Worm (Caenorhabditis elegans) whole organism, L2 larva: ENCODE data around the gene F46F5.5.

Source experiments
- C34F6.9 ChIP-seq: fragments of 150-350 bp; optimal IDR thresholded peaks from 2 replicates; lab custom pipeline; 2014; ENCODE audit warnings: missing biosample characterization, missing genetic modification characterization
- F13H6.1 ChIP-seq: sonication (generic microtip); optimal IDR thresholded peaks from 2 replicates; lab custom pipeline; 2016; ENCODE audit warnings: missing genetic modification characterization, missing compliant biosample characterization
- R02D3.7 ChIP-seq: fragments of 150-350 bp; optimal IDR thresholded peaks from 2 replicates; lab custom pipeline; 2014; ENCODE audit warnings: missing biosample characterization, missing genetic modification characterization
- Y55F3AM.14 ChIP-seq: fragments of 200-800 bp; sonication (Bioruptor generic); optimal IDR thresholded peaks from 2 replicates; lab custom pipeline; 2018; ENCODE audit warnings: mild to moderate bottlenecking, missing genetic modification characterization, missing compliant biosample characterization
- ZK546.5 ChIP-seq: sonication (generic microtip); optimal IDR thresholded peaks from 2 replicates; lab custom pipeline; 2017; ENCODE audit warnings: missing biosample characterization, missing genetic modification characterization
- alr-1 ChIP-seq: fragments of 150-350 bp; optimal IDR thresholded peaks from 2 replicates; lab custom pipeline; 2014; ENCODE audit warnings: missing biosample characterization, missing genetic modification characterization
- ama-1 ChIP-seq: fragments of 150-350 bp; optimal IDR thresholded peaks from 2 replicates; lab custom pipeline; 2018; ENCODE audit warnings: inconsistent platforms
- ceh-82 ChIP-seq: fragments of 150-350 bp; optimal IDR thresholded peaks from 2 replicates; lab custom pipeline; 2014; ENCODE audit warnings: missing biosample characterization, missing genetic modification characterization
- crh-2 ChIP-seq: sonication (generic microtip); optimal IDR thresholded peaks from 2 replicates; lab custom pipeline; 2017; ENCODE audit warnings: missing biosample characterization, missing genetic modification characterization
- egl-27 ChIP-seq: sonication (generic microtip); optimal IDR thresholded peaks from 3 replicates; lab custom pipeline; 2017; ENCODE audit warnings: missing biosample characterization, missing genetic modification reagents, missing genetic modification characterization
- elt-3 ChIP-seq: sonication (generic microtip); optimal IDR thresholded peaks from 2 replicates; lab custom pipeline; 2017; ENCODE audit warnings: missing biosample characterization, missing genetic modification characterization
- fos-1 ChIP-seq: fragments of 150-350 bp; optimal IDR thresholded peaks from 2 replicates; lab custom pipeline; 2014; ENCODE audit warnings: missing biosample characterization, missing genetic modification characterization
- gmeb-1 ChIP-seq: fragments of 150-350 bp; optimal IDR thresholded peaks from 2 replicates; lab custom pipeline; 2014; ENCODE audit warnings: missing biosample characterization, missing genetic modification characterization
- lin-11 ChIP-seq: fragments of 150-350 bp; sonication (generic microtip); optimal IDR thresholded peaks from 2 replicates; lab custom pipeline; 2014; ENCODE audit warnings: missing biosample characterization, missing genetic modification characterization, inconsistent platforms, mixed read lengths
- lin-13 ChIP-seq: fragments of 150-350 bp; optimal IDR thresholded peaks from 2 replicates; lab custom pipeline; 2014; ENCODE audit warnings: missing biosample characterization, missing genetic modification reagents, missing genetic modification characterization
- lin-39 ChIP-seq: fragments of 150-350 bp; optimal IDR thresholded peaks from 2 replicates; lab custom pipeline; 2014; ENCODE audit warnings: missing biosample characterization, missing genetic modification reagents, missing genetic modification characterization
- lsy-2 ChIP-seq, 2 experiments: fragments of 150-350 bp in 1 of 2; sonication (generic microtip) in 1 of 2; optimal IDR thresholded peaks; 2 replicates each; lab custom pipeline; 2014 to 2017; ENCODE audit warnings: missing biosample characterization in 2 of 2, missing genetic modification characterization in 2 of 2
- mab-5 ChIP-seq: fragments of 150-350 bp; optimal IDR thresholded peaks from 2 replicates; lab custom pipeline; 2014; ENCODE audit warnings: missing biosample characterization, missing genetic modification characterization
- mbf-1 ChIP-seq: sonication (generic microtip); optimal IDR thresholded peaks from 2 replicates; lab custom pipeline; 2017; ENCODE audit warnings: missing biosample characterization, missing genetic modification characterization
- mdl-1 ChIP-seq, 2 experiments: fragments of 150-350 bp in 1 of 2; sonication (generic microtip) in 1 of 2; optimal IDR thresholded peaks; 2 replicates each; lab custom pipeline; 2017; ENCODE audit warnings: missing biosample characterization in 2 of 2, missing genetic modification characterization in 2 of 2
- nhr-10 ChIP-seq: sonication (generic microtip); optimal IDR thresholded peaks from 2 replicates; lab custom pipeline; 2017; ENCODE audit warnings: missing biosample characterization, missing genetic modification characterization
- nhr-11 ChIP-seq: fragments of 150-350 bp; optimal IDR thresholded peaks from 2 replicates; lab custom pipeline; 2014; ENCODE audit warnings: missing biosample characterization, missing genetic modification characterization
- nhr-21 ChIP-seq: fragments of 150-350 bp; optimal IDR thresholded peaks from 2 replicates; lab custom pipeline; 2014; ENCODE audit warnings: missing biosample characterization, missing genetic modification characterization
- nhr-23 ChIP-seq: fragments of 150-350 bp; optimal IDR thresholded peaks from 2 replicates; lab custom pipeline; 2014; ENCODE audit warnings: missing biosample characterization, missing genetic modification reagents, missing genetic modification characterization
- nhr-237 ChIP-seq: fragments of 150-350 bp; optimal IDR thresholded peaks from 2 replicates; lab custom pipeline; 2014; ENCODE audit warnings: missing biosample characterization, missing genetic modification characterization
- nhr-25 ChIP-seq: fragments of 150-350 bp; sonication (generic microtip); optimal IDR thresholded peaks from 3 replicates; lab custom pipeline; 2014; ENCODE audit warnings: missing biosample characterization, missing genetic modification characterization
- nhr-6 ChIP-seq: fragments of 150-350 bp; optimal IDR thresholded peaks from 2 replicates; lab custom pipeline; 2014; ENCODE audit warnings: missing biosample characterization, missing genetic modification characterization
- peb-1 ChIP-seq: fragments of 150-350 bp; optimal IDR thresholded peaks from 2 replicates; lab custom pipeline; 2014; ENCODE audit warnings: missing biosample characterization, missing genetic modification characterization
- sem-4 ChIP-seq: fragments of 150-350 bp; optimal IDR thresholded peaks from 2 replicates; lab custom pipeline; 2014; ENCODE audit warnings: missing biosample characterization, missing genetic modification reagents, missing genetic modification characterization
- skn-1 ChIP-seq: sonication (generic microtip); optimal IDR thresholded peaks from 2 replicates; lab custom pipeline; 2017; ENCODE audit warnings: missing biosample characterization, missing genetic modification characterization
- sma-3 ChIP-seq: sonication (generic microtip); optimal IDR thresholded peaks from 2 replicates; lab custom pipeline; 2016; ENCODE audit warnings: missing genetic modification reagents, missing genetic modification characterization, missing compliant biosample characterization
- snpc-4 ChIP-seq: fragments of 150-350 bp; optimal IDR thresholded peaks from 2 replicates; lab custom pipeline; 2014; ENCODE audit warnings: missing biosample characterization, missing genetic modification characterization
- unc-39 ChIP-seq: fragments of 150-350 bp; optimal IDR thresholded peaks from 2 replicates; lab custom pipeline; 2014; ENCODE audit warnings: missing biosample characterization, missing genetic modification characterization
- unc-62 ChIP-seq: fragments of 150-350 bp; optimal IDR thresholded peaks from 2 replicates; lab custom pipeline; 2014; ENCODE audit warnings: missing biosample characterization, missing genetic modification reagents, missing genetic modification characterization
- zag-1 ChIP-seq: fragments of 150-350 bp; optimal IDR thresholded peaks from 2 replicates; lab custom pipeline; 2014; ENCODE audit warnings: missing biosample characterization, missing genetic modification characterization
- ztf-1 ChIP-seq: fragments of 200-800 bp; sonication (Bioruptor generic); conservative IDR thresholded peaks from 2 replicates; pipeline ENCODE4 v1.3.6; 2022; ENCODE audit warnings: missing genetic modification characterization, missing compliant biosample characterization
- ztf-11 ChIP-seq: sonication (generic microtip); optimal IDR thresholded peaks from 2 replicates; lab custom pipeline; 2017; ENCODE audit warnings: missing biosample characterization, missing genetic modification characterization
- ztf-4 ChIP-seq: fragments of 150-350 bp; optimal IDR thresholded peaks from 2 replicates; lab custom pipeline; 2014; ENCODE audit warnings: missing biosample characterization, missing genetic modification characterization

The F46F5.5 gene

DNA sequence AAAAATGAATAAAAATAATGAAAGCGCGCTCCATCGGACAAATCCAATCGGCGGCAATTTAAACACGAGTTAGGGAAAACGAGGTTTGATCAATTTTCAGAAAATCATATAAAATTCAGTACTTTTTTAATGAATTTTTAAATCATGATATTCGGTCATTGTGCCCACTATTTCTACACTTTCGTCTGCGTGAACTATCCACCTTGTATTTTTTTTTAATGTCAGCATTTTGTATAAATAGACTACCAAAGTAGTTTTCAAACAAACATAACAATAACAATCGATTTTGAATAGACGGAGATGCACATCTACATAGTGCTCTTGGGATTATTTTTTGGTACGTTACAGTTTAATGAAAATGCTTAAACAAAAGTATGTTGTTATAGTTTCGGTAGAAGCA lies 24.7 kb downstream of the F46F5.5 start, which contains the start of gene F46F5.15:
Gene F46F5.15, plus strand, starts transcription at position 301 of the 400 bp plus-strand sequence.
- TF ChIP-seq nhr-23 (tag; lab: Kevin White, UChicago) (no peak), nhr-25 (no peak), skn-1 (no peak), unc-39 (tag; lab: Kevin White, UChicago) (no peak), fos-1 (tag; lab: Kevin White, UChicago) (no peak), crh-2 (tag; lab: Kevin White, UChicago) (no peak), R02D3.7 (tag; lab: Kevin White, UChicago) (no peak), mab-5 (no peak), sem-4 (no peak), ZK546.5 (tag; lab: Kevin White, UChicago) (no peak), elt-3 (tag; lab: Kevin White, UChicago) (no peak), lin-39 (no peak), egl-27 (tag; lab: Kevin White, UChicago) (no peak), sma-3 (GFP tag; lab: Kevin White, UChicago) (no peak), nhr-10 (tag; lab: Kevin White, UChicago) (no peak)
- TF ChIP-seq, all 48 proteins: peak for 0

ce11 chrII:786938-787337 lies 25.9 kb downstream of the F46F5.5 start, which contains the start of gene F46F5.16:
F46F5.16 (plus strand) TSS chrII:787238.
- TF ChIP-seq sma-3 (GFP tag; lab: Kevin White, UChicago) (no peak), lin-39 (no peak), lin-11 (tag; lab: Kevin White, UChicago) (no peak), lsy-2 (tag; optimal IDR thresholded peaks at IDR 0.05; lab: Kevin White, UChicago) (no peak), alr-1 (tag; lab: Kevin White, UChicago) (no peak), Y55F3AM.14 (GFP tag; lab: Kevin White, UChicago) (no peak), C34F6.9 (no peak), peb-1 (tag; lab: Kevin White, UChicago) (no peak), fos-1 (tag; lab: Kevin White, UChicago) (no peak), ama-1 (lab: Kevin White, UChicago) (no peak), ztf-4 (tag; lab: Kevin White, UChicago) (no peak), nhr-11 (no peak), R02D3.7 (tag; lab: Kevin White, UChicago) (no peak), crh-2 (tag; lab: Kevin White, UChicago) (no peak), mbf-1 (tag; lab: Kevin White, UChicago) (no peak), nhr-21 (tag; lab: Kevin White, UChicago) (no peak)
- TF ChIP-seq, all 48 proteins: peak for 0

ce11 chrII:783532-783931 lies 29.3 kb downstream of the F46F5.5 start, which contains the start of gene Y39F10A.6:
Y39F10A.6 (minus strand) TSS chrII:783632.
- no peak for TF ChIP-seq snpc-4 (tag; lab: Kevin White, UChicago)
- TF ChIP-seq peb-1 (tag; lab: Kevin White, UChicago): no peak
- TF ChIP-seq ceh-82: no peak
- no peak for TF ChIP-seq C34F6.9
- TF ChIP-seq ztf-11 (tag; lab: Kevin White, UChicago): no peak
- no peak for TF ChIP-seq lin-13
- TF ChIP-seq ztf-1: no peak
- no peak for TF ChIP-seq mdl-1 (tag; optimal IDR thresholded peaks at IDR 0.05; lab: Kevin White, UChicago)
- TF ChIP-seq nhr-237 (tag; lab: Kevin White, UChicago): no peak
- no peak for TF ChIP-seq nhr-6 (tag; lab: Kevin White, UChicago)
- no peak for TF ChIP-seq nhr-21 (tag; lab: Kevin White, UChicago)
- no peak for TF ChIP-seq egl-27 (tag; lab: Kevin White, UChicago)

- TF ChIP-seq ztf-11 (tag; lab: Kevin White, UChicago): no peak
- TF ChIP-seq C34F6.9: no peak
- TF ChIP-seq R02D3.7 (tag; lab: Kevin White, UChicago): no peak
- TF ChIP-seq mab-5: no peak
- TF ChIP-seq gmeb-1: no peak
- TF ChIP-seq ceh-82: no peak
- no peak for TF ChIP-seq F13H6.1 (tag; lab: Kevin White, UChicago)
- no peak for TF ChIP-seq crh-2 (tag; lab: Kevin White, UChicago)
- no peak for TF ChIP-seq unc-62
- TF ChIP-seq zag-1 (tag; lab: Kevin White, UChicago): no peak
- TF ChIP-seq, all 48 proteins: peak for 0
Measured at ce11 chrII:782903-783302, 29.9 kb downstream of the F46F5.5 start, which contains the start of gene Y39F10A.3. Y39F10A.3 (minus strand) TSS chrII:783003.
